Worm (Caenorhabditis elegans): Measurements from ENCODE around the gene msp-55.
"Not testable (repeated sequence)": the region's sequence is repeated elsewhere in the genome, so short reads cannot be mapped to it uniquely, and the experiment has no call there.

The msp-55 gene

ce11 chrIV:5089795-5090528 is 34.1 kb upstream of the msp-55 start (continued):
- TF ChIP-seq hsf-1 (GFP tag; IDR thresholded peaks at IDR 0.05): 0 out of 2 replicates have a peak, but pooled peaks have one; percentile 38
- TF ChIP-seq ekl-4 (GFP tag; IDR thresholded peaks at IDR 0.05): 0 out of 2 replicates have a peak, but pooled peaks have one; percentile 49
- peak; percentile 44; the same call in 1 of the 2 replicates for TF ChIP-seq ceh-91 (GFP tag; IDR thresholded peaks at IDR 0.05)
- 0 out of 2 replicates have a peak, but pooled peaks have one; percentile 10 for TF ChIP-seq egl-44 (GFP tag; IDR thresholded peaks at IDR 0.05)
- TF ChIP-seq egrh-3 (GFP tag; IDR thresholded peaks at IDR 0.05): peak; percentile 29; the same call in 1 of the 2 replicates
- peak; percentile 81 for TF ChIP-seq F49E8.2 (tag; optimal IDR thresholded peaks at IDR 0.05; ENCODE audit: insufficient read depth)
- not testable (repeated sequence) for TF ChIP-seq cebp-1 (GFP tag; IDR thresholded peaks at IDR 0.05)
- TF ChIP-seq cebp-1 (tag; optimal IDR thresholded peaks at IDR 0.05): peak; percentile 18
- TF ChIP-seq ztf-28 (GFP tag; IDR thresholded peaks at IDR 0.05): 0 out of 2 replicates have a peak, but pooled peaks have one; percentile 31
- peak; percentile 27; the same call in 1 of the 2 replicates for TF ChIP-seq rcor-1 (GFP tag; IDR thresholded peaks at IDR 0.05)
- TF ChIP-seq madf-3 (GFP tag; IDR thresholded peaks at IDR 0.05): 0 out of 2 replicates have a peak, but pooled peaks have one; percentile 8
- peak; percentile 55; the same call in 1 of the 2 replicates for TF ChIP-seq D2030.7 (GFP tag; IDR thresholded peaks at IDR 0.05)
- peak; percentile 61 for TF ChIP-seq lsl-1 (GFP tag; optimal IDR thresholded peaks at IDR 0.05)

- no peak for TF ChIP-seq lin-26 (GFP tag; IDR thresholded peaks at IDR 0.05)
- TF ChIP-seq lag-1 (GFP tag; IDR thresholded peaks at IDR 0.05): no peak
- TF ChIP-seq rcor-1 (GFP tag; IDR thresholded peaks at IDR 0.05): no peak
- TF ChIP-seq madf-8 (GFP tag; conservative IDR thresholded peaks at IDR 0.05): no peak
- TF ChIP-seq ztf-22 (GFP tag; optimal IDR thresholded peaks at IDR 0.05): no peak
- no peak for TF ChIP-seq F37B4.10 (GFP tag; IDR thresholded peaks at IDR 0.05)
- peak; percentile 15 for TF ChIP-seq tbp1 (GFP tag; optimal IDR thresholded peaks at IDR 0.05)
- peak; percentile 91 to 92 for TF ChIP-seq let-607 (tag; optimal IDR thresholded peaks at IDR 0.05)
- no peak for TF ChIP-seq zim-3 (tag; optimal IDR thresholded peaks at IDR 0.05)
- TF ChIP-seq ets-4 (GFP tag; optimal IDR thresholded peaks at IDR 0.05): no peak
- TF ChIP-seq T07F8.4 (tag; optimal IDR thresholded peaks at IDR 0.05): no peak
- peak; percentile 19; the same call in 1 of the 2 replicates for TF ChIP-seq dox-1 (GFP tag; IDR thresholded peaks at IDR 0.05)
- no peak for TF ChIP-seq Y53F4B.3 (GFP tag; IDR thresholded peaks at IDR 0.05)
- 0 out of 2 replicates have a peak, but pooled peaks have one; percentile 22 for TF ChIP-seq mcd-1 (GFP tag; IDR thresholded peaks at IDR 0.05)
- no peak for TF ChIP-seq tlf-1 (GFP tag; optimal IDR thresholded peaks at IDR 0.05)
- no peak for TF ChIP-seq aptf-3 (GFP tag; IDR thresholded peaks at IDR 0.05)
- TF ChIP-seq D2030.7 (GFP tag; IDR thresholded peaks at IDR 0.05): no peak
- TF ChIP-seq somi-1 (GFP tag; optimal IDR thresholded peaks at IDR 0.05): no peak
- TF ChIP-seq C17E4.6 (GFP tag; IDR thresholded peaks at IDR 0.05): no peak
- TF ChIP-seq him-1 (tag; optimal IDR thresholded peaks at IDR 0.05): no peak
- no peak for TF ChIP-seq cebp-1 (GFP tag; IDR thresholded peaks at IDR 0.05)
- TF ChIP-seq cebp-1 (tag; optimal IDR thresholded peaks at IDR 0.05): peak; percentile 44
- TF ChIP-seq dpff-1 (tag; optimal IDR thresholded peaks at IDR 0.05): no peak
- peak; percentile 7 for TF ChIP-seq attf-5 (GFP tag; optimal IDR thresholded peaks at IDR 0.05)
- no peak for TF ChIP-seq atf-7 (tag; optimal IDR thresholded peaks at IDR 0.05)
- no peak for TF ChIP-seq ztf-25 (GFP tag; IDR thresholded peaks at IDR 0.05)
- no peak for TF ChIP-seq gei-17 (GFP tag; optimal IDR thresholded peaks at IDR 0.05)
- peak; percentile 85 for TF ChIP-seq nhr-80 (tag; optimal IDR thresholded peaks at IDR 0.05)
- TF ChIP-seq ZK185.1 (tag; optimal IDR thresholded peaks at IDR 0.05; ENCODE audit: poor library complexity, severe bottlenecking): peak; percentile 48
- no peak for TF ChIP-seq T26A5.8 (tag; optimal IDR thresholded peaks at IDR 0.05)
- no peak for TF ChIP-seq zfh-2 (GFP tag; conservative IDR thresholded peaks at IDR 0.05)
- no peak for TF ChIP-seq mxl-1 (tag; optimal IDR thresholded peaks at IDR 0.05)
- TF ChIP-seq nhr-90 (tag; optimal IDR thresholded peaks at IDR 0.05): no peak
- no peak for TF ChIP-seq aptf-2 (GFP tag; conservative IDR thresholded peaks at IDR 0.05)
- TF ChIP-seq mes-4 (tag; optimal IDR thresholded peaks at IDR 0.05): no peak
- TF ChIP-seq egl-44 (GFP tag; IDR thresholded peaks at IDR 0.05): 0 out of 2 replicates have a peak, but pooled peaks have one; percentile 37
These were observed 33.1 kb upstream of the msp-55 start, which contains the start of gene ivd-1 for ce11 chrIV:5088814-5089322. TSS of gene ivd-1 (minus strand) at chrIV:5088864.

Measured in whole organism, young adult.